Worm (Caenorhabditis elegans) whole organism, late embryonic: Measurements from ENCODE around the gene Y51H7C.9.
"Not testable (repeated sequence)": the region's sequence is repeated elsewhere in the genome, so short reads cannot be mapped to it uniquely, and the experiment has no call there.

Source experiments
- C38D4.7 ChIP-seq: fragments of 200-800 bp; sonication (Bioruptor generic); optimal IDR thresholded peaks from 2 replicates; lab custom pipeline; 2018; ENCODE audit warnings: mild to moderate bottlenecking, missing genetic modification characterization, moderate library complexity, missing compliant biosample characterization
- F13H6.1 ChIP-seq: sonication (generic microtip); optimal IDR thresholded peaks from 2 replicates; lab custom pipeline; 2016; ENCODE audit warnings: missing genetic modification characterization, missing compliant biosample characterization
- Y22D7AL.16 ChIP-seq: sonication (generic microtip); optimal IDR thresholded peaks from 2 replicates; lab custom pipeline; 2016; ENCODE audit warnings: missing genetic modification characterization, missing compliant biosample characterization
- ceh-18 ChIP-seq: sonication (generic microtip); optimal IDR thresholded peaks from 2 replicates; lab custom pipeline; 2016; ENCODE audit warnings: missing genetic modification characterization, missing compliant biosample characterization
- ceh-2 ChIP-seq: sonication (generic microtip); optimal IDR thresholded peaks from 2 replicates; lab custom pipeline; 2016; ENCODE audit warnings: missing genotype, missing genetic modification characterization, missing compliant biosample characterization
- ceh-30 ChIP-seq: fragments of 150-350 bp; optimal IDR thresholded peaks from 2 replicates; lab custom pipeline; 2014; ENCODE audit warnings: missing biosample characterization, missing genetic modification characterization
- ceh-31 ChIP-seq: sonication (generic microtip); optimal IDR thresholded peaks from 2 replicates; lab custom pipeline; 2016; ENCODE audit warnings: missing genetic modification characterization, missing compliant biosample characterization
- ceh-45 ChIP-seq: fragments of 200-800 bp; sonication (Bioruptor generic); IDR thresholded peaks from 2 replicates; pipeline ENCODE4 v1.3.6; 2022; ENCODE audit warnings: missing genetic modification reagents, missing genetic modification characterization, missing compliant biosample characterization
- ceh-6 ChIP-seq: fragments of 200-800 bp; sonication (Bioruptor generic); optimal IDR thresholded peaks from 2 replicates; lab custom pipeline; 2018; ENCODE audit warnings: mild to moderate bottlenecking, missing genetic modification characterization, missing compliant biosample characterization
- ceh-9 ChIP-seq: sonication (generic microtip); optimal IDR thresholded peaks from 2 replicates; lab custom pipeline; 2016; ENCODE audit warnings: mild to moderate bottlenecking, missing genetic modification characterization, inconsistent platforms, missing compliant biosample characterization
- elt-2 ChIP-seq: sonication (generic microtip); optimal IDR thresholded peaks from 2 replicates; lab custom pipeline; 2016; ENCODE audit warnings: missing genetic modification reagents, missing genetic modification characterization, missing compliant biosample characterization
- elt-4 ChIP-seq: sonication (generic microtip); optimal IDR thresholded peaks from 2 replicates; lab custom pipeline; 2016; ENCODE audit warnings: missing genetic modification characterization, missing compliant biosample characterization
- gmeb-2 ChIP-seq: sonication (generic microtip); optimal IDR thresholded peaks from 2 replicates; lab custom pipeline; 2016; ENCODE audit warnings: missing genetic modification characterization, inconsistent platforms, missing compliant biosample characterization
- hlh-15 ChIP-seq: sonication (generic microtip); optimal IDR thresholded peaks from 2 replicates; lab custom pipeline; 2016; ENCODE audit warnings: missing genetic modification characterization, missing compliant biosample characterization
- hlh-6 ChIP-seq: sonication (generic microtip); optimal IDR thresholded peaks from 2 replicates; lab custom pipeline; 2016; ENCODE audit warnings: missing genotype, missing genetic modification characterization, missing compliant biosample characterization
- hlh-8 ChIP-seq: sonication (generic microtip); optimal IDR thresholded peaks from 2 replicates; lab custom pipeline; 2016; ENCODE audit warnings: missing genotype, missing genetic modification characterization, missing compliant biosample characterization
- lim-6 ChIP-seq: sonication (generic microtip); optimal IDR thresholded peaks from 2 replicates; lab custom pipeline; 2016; ENCODE audit warnings: missing genetic modification characterization, missing compliant biosample characterization
- lin-11 ChIP-seq: fragments of 200-800 bp; sonication (Bioruptor generic); optimal IDR thresholded peaks from 2 replicates; lab custom pipeline; 2018; ENCODE audit warnings: mild to moderate bottlenecking, missing genetic modification characterization, missing compliant biosample characterization
- mec-3 ChIP-seq: sonication (generic microtip); optimal IDR thresholded peaks from 2 replicates; lab custom pipeline; 2016; ENCODE audit warnings: borderline replicate concordance, missing genetic modification characterization, missing compliant biosample characterization
- nfya-1 ChIP-seq: sonication (generic microtip); optimal IDR thresholded peaks from 2 replicates; lab custom pipeline; 2017; ENCODE audit warnings: missing genetic modification characterization, mild to moderate bottlenecking, missing compliant biosample characterization, antibody characterized with exemption, moderate library complexity
- nhr-11 ChIP-seq: fragments of 150-350 bp; optimal IDR thresholded peaks from 2 replicates; lab custom pipeline; 2014; ENCODE audit warnings: missing biosample characterization, missing genetic modification characterization
- nhr-232 ChIP-seq: sonication (generic microtip); optimal IDR thresholded peaks from 2 replicates; lab custom pipeline; 2016; ENCODE audit warnings: missing genetic modification characterization, missing compliant biosample characterization
- odd-2 ChIP-seq: sonication (generic microtip); optimal IDR thresholded peaks from 2 replicates; lab custom pipeline; 2017; ENCODE audit warnings: antibody characterized with exemption, mild to moderate bottlenecking, missing genetic modification characterization, missing compliant biosample characterization
- pag-3 ChIP-seq: sonication (generic microtip); optimal IDR thresholded peaks from 2 replicates; lab custom pipeline; 2016; ENCODE audit warnings: missing compliant biosample characterization, missing genetic modification characterization, borderline replicate concordance
- pat-9 ChIP-seq: fragments of 200-800 bp; sonication (Bioruptor generic); optimal IDR thresholded peaks from 2 replicates; lab custom pipeline; 2018; ENCODE audit warnings: mild to moderate bottlenecking, missing genetic modification characterization, moderate library complexity, missing compliant biosample characterization
- pha-4 ChIP-seq: fragments of 150-350 bp; optimal IDR thresholded peaks from 2 replicates; lab custom pipeline; 2018; ENCODE audit warnings: missing biosample characterization, missing genetic modification reagents, missing genetic modification characterization
- pqm-1 ChIP-seq: sonication (generic microtip); optimal IDR thresholded peaks from 2 replicates; lab custom pipeline; 2016; ENCODE audit warnings: missing genetic modification characterization, missing compliant biosample characterization
- pros-1 ChIP-seq: fragments of 150-350 bp; optimal IDR thresholded peaks from 2 replicates; lab custom pipeline; 2014; ENCODE audit warnings: missing biosample characterization, missing genetic modification reagents, missing genetic modification characterization
- sdc-2 ChIP-seq: sonication (generic microtip); optimal IDR thresholded peaks from 2 replicates; lab custom pipeline; 2016; ENCODE audit warnings: missing genotype, missing genetic modification characterization, missing compliant biosample characterization
- tbx-2 ChIP-seq: sonication (generic microtip); optimal IDR thresholded peaks from 2 replicates; lab custom pipeline; 2016; ENCODE audit warnings: missing genetic modification characterization, missing compliant biosample characterization
- ttx-3 ChIP-seq: sonication (generic microtip); optimal IDR thresholded peaks from 2 replicates; lab custom pipeline; 2016; ENCODE audit warnings: missing genetic modification reagents, missing genetic modification characterization, missing compliant biosample characterization
- unc-3 ChIP-seq, 2 experiments: fragments of 200-800 bp in 1 of 2; sonication (Bioruptor generic) in 1 of 2; sonication (generic microtip) in 1 of 2; conservative IDR thresholded peaks in 1 of 2; optimal IDR thresholded peaks in 1 of 2; 2 replicates each; pipeline versions ENCODE4 v1.3.6 to Lab custom; 2016 to 2022; ENCODE audit warnings: missing compliant biosample characterization in 2 of 2, missing genetic modification characterization in 2 of 2, missing genetic modification reagents in 1 of 2
- unc-42 ChIP-seq: sonication (generic microtip); optimal IDR thresholded peaks from 2 replicates; lab custom pipeline; 2016; ENCODE audit warnings: missing genotype, missing genetic modification characterization, missing compliant biosample characterization
- unc-55 ChIP-seq: sonication (generic microtip); optimal IDR thresholded peaks from 2 replicates; lab custom pipeline; 2017; ENCODE audit warnings: missing biosample characterization, missing genetic modification reagents, missing genetic modification characterization
- unc-86 ChIP-seq: sonication (generic microtip); optimal IDR thresholded peaks from 2 replicates; lab custom pipeline; 2016; ENCODE audit warnings: missing genetic modification characterization, missing compliant biosample characterization

Gene Y51H7C.9

DNA sequence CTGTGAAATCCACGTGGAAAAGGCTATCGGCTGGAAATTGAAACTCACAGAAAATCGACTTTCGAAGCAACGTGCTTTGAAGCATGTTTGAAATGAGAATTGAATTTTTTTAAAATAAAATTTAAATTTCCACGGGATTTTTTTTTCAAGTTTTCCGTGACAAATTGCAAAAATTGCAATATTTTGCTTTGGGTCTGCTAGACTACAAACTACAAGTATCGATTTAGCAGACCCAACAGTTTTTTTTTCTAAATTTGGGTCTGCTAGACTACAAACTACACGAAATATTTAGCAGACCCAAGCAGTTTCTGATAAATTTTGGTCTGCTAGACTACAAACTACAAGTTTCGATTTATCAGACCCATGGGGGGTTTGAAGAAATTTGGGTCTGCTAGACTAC is at the start of gene Y51H7C.9:
Y51H7C.9 (minus strand) TSS at position 101 of the 400 bp plus-strand sequence.
- no peak for TF ChIP-seq tbx-2 (tag; lab: Kevin White, UChicago)
- no peak for TF ChIP-seq lim-6 (tag; lab: Kevin White, UChicago)
- no peak for TF ChIP-seq ceh-9 (tag; lab: Kevin White, UChicago)
- no peak for TF ChIP-seq hlh-8
- TF ChIP-seq ceh-30, result no peak
- no peak for TF ChIP-seq ceh-2 (tag; lab: Kevin White, UChicago)
- no peak for TF ChIP-seq elt-2 (tag; lab: Kevin White, UChicago)
- no peak for TF ChIP-seq pha-4
- TF ChIP-seq pros-1 (tag; lab: Kevin White, UChicago), result no peak
- TF ChIP-seq unc-3 (GFP tag; conservative IDR thresholded peaks at IDR 0.05; lab: Robert Waterston, UW), result no peak
- TF ChIP-seq unc-3 (tag; optimal IDR thresholded peaks at IDR 0.05; lab: Kevin White, UChicago), result no peak
- TF ChIP-seq pat-9, result no peak
- TF ChIP-seq ceh-18 (tag; lab: Kevin White, UChicago), result no peak
- TF ChIP-seq unc-86 (tag; lab: Kevin White, UChicago), result no peak
- no peak for TF ChIP-seq mec-3 (tag; lab: Kevin White, UChicago)
- no peak for TF ChIP-seq nhr-232 (tag; lab: Kevin White, UChicago)
- no peak for TF ChIP-seq nfya-1 (tag; lab: Kevin White, UChicago)

ce11 chrII:1454379-1454778 is 43.1 kb upstream of the Y51H7C.9 start:
- TF ChIP-seq ceh-45, result peak; percentile 54; the same call in 1 of the 2 replicates
- TF ChIP-seq, all 69 proteins: peak for 1; not testable (repeated sequence) for 68

DNA sequence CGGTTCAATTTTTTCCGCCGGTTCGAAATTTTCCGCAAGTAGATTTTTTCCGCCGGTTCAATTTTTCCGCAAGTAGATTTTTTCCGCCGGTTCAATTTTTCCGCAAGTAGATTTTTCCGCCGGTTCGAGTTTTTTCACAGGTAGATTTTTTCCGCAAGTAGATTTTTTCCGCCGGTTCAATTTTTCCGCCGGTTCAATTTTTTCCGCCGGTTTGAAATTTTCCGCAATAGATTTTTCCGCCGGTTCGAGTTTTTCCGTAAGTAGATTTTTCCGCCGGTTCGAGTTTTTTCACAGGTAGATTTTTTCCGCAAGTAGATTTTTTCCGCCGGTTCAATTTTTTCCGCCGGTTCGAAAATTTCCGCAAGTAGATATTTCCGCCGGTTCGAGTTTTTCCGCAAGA is 40.7 kb upstream of the Y51H7C.9 start:
- peak; percentile 60 for TF ChIP-seq unc-3 (GFP tag; conservative IDR thresholded peaks at IDR 0.05; lab: Robert Waterston, UW)
- TF ChIP-seq unc-3 (tag; optimal IDR thresholded peaks at IDR 0.05; lab: Kevin White, UChicago), result not testable (repeated sequence)
- TF ChIP-seq, all 69 proteins: peak for 1; not testable (repeated sequence) for 68

DNA sequence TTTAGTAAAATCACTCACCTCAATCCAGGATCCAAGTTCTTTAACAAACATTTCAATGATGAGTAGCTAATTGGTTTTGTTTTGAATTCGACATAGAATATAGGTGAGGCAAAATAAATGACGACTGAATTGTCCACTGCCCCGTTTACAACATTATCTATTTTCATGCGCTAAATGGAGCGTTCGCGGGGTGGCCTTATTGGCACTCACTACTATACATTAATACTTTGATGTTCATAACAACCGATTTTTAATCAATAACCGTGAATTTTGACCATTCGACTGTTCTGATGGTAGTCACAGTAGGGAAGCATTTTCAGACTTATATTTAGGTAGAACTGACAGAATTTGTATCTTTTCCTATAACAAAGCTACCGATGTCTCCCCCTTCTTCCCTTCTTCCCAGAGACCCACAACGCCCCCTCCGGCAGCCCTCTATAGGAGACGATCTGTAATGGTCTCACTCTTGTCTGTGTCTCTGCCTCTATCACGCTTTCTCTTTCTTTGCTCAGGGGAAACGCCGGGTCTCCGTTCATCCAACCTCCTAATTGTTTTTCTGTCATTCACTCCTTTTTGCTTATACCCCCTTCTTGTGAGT is 35.5 kb upstream of the Y51H7C.9 start, which contains the start of gene Y51H7C.12:
Y51H7C.12 (minus strand) TSS at position 51 of the 598 bp plus-strand sequence.
- not testable (repeated sequence) for TF ChIP-seq gmeb-2 (tag; lab: Kevin White, UChicago); ttx-3 (tag; lab: Kevin White, UChicago); unc-55
- TF ChIP-seq, all 69 proteins: peak for 0; not testable (repeated sequence) for 69

DNA sequence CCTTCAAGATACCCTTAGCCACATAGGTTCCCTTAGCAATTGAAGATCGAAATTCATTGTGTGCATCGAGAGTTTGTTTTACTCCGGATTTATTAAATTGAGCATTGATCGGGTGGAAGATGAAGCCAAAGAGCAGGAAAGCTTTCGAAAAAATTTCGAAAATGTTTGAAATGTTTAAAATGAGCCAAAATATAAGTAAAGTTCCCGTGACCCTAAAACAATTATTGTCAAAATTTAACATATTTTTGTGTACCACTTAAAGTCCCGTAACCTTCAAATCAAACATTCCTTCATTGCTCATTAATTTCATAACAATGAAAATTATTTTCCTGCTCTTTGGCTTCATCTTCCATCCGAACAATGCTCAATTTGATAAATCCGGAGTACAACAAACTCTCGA is 33.6 kb upstream of the Y51H7C.9 start, which contains the start of gene scl-17:
scl-17 (plus strand) TSS at position 301 of the 400 bp plus-strand sequence.
- TF ChIP-seq ceh-6 (GFP tag; lab: Kevin White, UChicago), result no peak
- no peak for TF ChIP-seq unc-42 (tag; lab: Kevin White, UChicago)
- TF ChIP-seq unc-3 (GFP tag; conservative IDR thresholded peaks at IDR 0.05; lab: Robert Waterston, UW), result no peak
- TF ChIP-seq unc-3 (tag; optimal IDR thresholded peaks at IDR 0.05; lab: Kevin White, UChicago), result no peak
- no peak for TF ChIP-seq ceh-45
- no peak for TF ChIP-seq sdc-2 (tag; lab: Kevin White, UChicago)
- TF ChIP-seq unc-86 (tag; lab: Kevin White, UChicago), result no peak
- no peak for TF ChIP-seq lin-11
- TF ChIP-seq ceh-31 (tag; lab: Kevin White, UChicago), result no peak
- no peak for TF ChIP-seq nhr-232 (tag; lab: Kevin White, UChicago)
- TF ChIP-seq pag-3, result no peak
- no peak for TF ChIP-seq Y22D7AL.16 (tag; lab: Kevin White, UChicago)
- TF ChIP-seq pha-4, result no peak
- no peak for TF ChIP-seq C38D4.7 (GFP tag; lab: Kevin White, UChicago)
- TF ChIP-seq pqm-1, result no peak
- TF ChIP-seq nhr-11, result no peak
- TF ChIP-seq elt-4, result no peak
- TF ChIP-seq hlh-15 (tag; lab: Kevin White, UChicago), result no peak
- no peak for TF ChIP-seq F13H6.1 (tag; lab: Kevin White, UChicago)
- TF ChIP-seq hlh-6 (tag; lab: Kevin White, UChicago), result no peak
- TF ChIP-seq odd-2 (tag; lab: Kevin White, UChicago), result no peak
